Fruit fly (Drosophila melanogaster): ENCODE measurements around the gene dnt.
A peak's percentile ranks its signal among the peaks of the same experiment; 100 is the strongest.

dnt gene

DNA sequence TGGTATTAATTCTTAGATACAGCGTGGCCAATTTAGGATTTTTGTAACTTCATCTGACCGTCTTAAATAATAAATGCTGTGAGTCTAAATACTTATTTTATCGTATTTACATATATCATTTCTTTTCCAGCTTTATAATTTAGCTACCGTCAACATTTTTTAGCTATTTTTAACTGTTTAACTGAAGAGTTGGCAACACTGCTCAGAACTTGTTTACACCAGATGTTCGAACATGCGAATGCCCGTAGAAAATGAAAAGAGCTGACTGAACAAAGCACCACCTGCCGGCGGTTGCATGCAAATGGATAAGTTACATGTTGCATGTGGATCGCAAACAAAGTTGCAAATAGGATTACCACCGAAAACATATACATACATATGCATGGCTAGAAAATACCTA lies 503 bp upstream of the dnt start:
- TF ChIP-seq CG1621 (tag; optimal IDR thresholded peaks at IDR 0.05) (peak; percentile 22), CG7368 (GFP tag; optimal IDR thresholded peaks at IDR 0.05) (no peak), CG10669 (GFP tag; optimal IDR thresholded peaks at IDR 0.05) (no peak), net (GFP tag; optimal IDR thresholded peaks at IDR 0.05) (no peak), Hr38 (GFP tag; optimal IDR thresholded peaks at IDR 0.05) (no peak), CG10631 (GFP tag; optimal IDR thresholded peaks at IDR 0.05) (peak; percentile 11), Blimp-1 (GFP tag; optimal IDR thresholded peaks at IDR 0.05) (no peak), achi (GFP tag; optimal IDR thresholded peaks at IDR 0.05) (no peak), lz (GFP tag; optimal IDR thresholded peaks at IDR 0.05) (no peak), acj6 (GFP tag; optimal IDR thresholded peaks at IDR 0.05) (no peak), cyc (GFP tag; optimal IDR thresholded peaks at IDR 0.05) (no peak), CG8319 (GFP tag; optimal IDR thresholded peaks at IDR 0.05) (no peak), CG6808 (GFP tag; optimal IDR thresholded peaks at IDR 0.05) (peak; percentile 8), Hr4 (GFP tag; optimal IDR thresholded peaks at IDR 0.05) (peak; percentile 11), CG8119 (GFP tag; IDR thresholded peaks at IDR 0.05) (no peak), CG34406 (GFP tag; optimal IDR thresholded peaks at IDR 0.05) (no peak), topi (GFP tag; optimal IDR thresholded peaks at IDR 0.05) (no peak), OdsH (GFP tag; optimal IDR thresholded peaks at IDR 0.05) (no peak), ss (GFP tag; optimal IDR thresholded peaks at IDR 0.05) (no peak), CG16779 (tag; optimal IDR thresholded peaks at IDR 0.05) (no peak), dsx (GFP tag; optimal IDR thresholded peaks at IDR 0.05; ENCODE audit: poor library complexity, severe bottlenecking) (peak; percentile 90), Eip75B (GFP tag; optimal IDR thresholded peaks at IDR 0.05) (no peak), CG9139 (GFP tag; optimal IDR thresholded peaks at IDR 0.05) (no peak), esn (GFP tag; optimal IDR thresholded peaks at IDR 0.05) (peak; percentile 31), Gug (GFP tag; IDR thresholded peaks at IDR 0.05) (no peak), Lpt (GFP tag; optimal IDR thresholded peaks at IDR 0.05) (no peak), CG15336 (GFP tag; IDR thresholded peaks at IDR 0.05) (no peak), Eip93F (GFP tag; optimal IDR thresholded peaks at IDR 0.05) (no peak), Ets21C (GFP tag; optimal IDR thresholded peaks at IDR 0.05) (no peak), Met (GFP tag; optimal IDR thresholded peaks at IDR 0.05) (peak; percentile 29), vri (GFP tag; optimal IDR thresholded peaks at IDR 0.05) (no peak), Smox (GFP tag; optimal IDR thresholded peaks at IDR 0.05) (peak; percentile 22), Hr39 (GFP tag; optimal IDR thresholded peaks at IDR 0.05) (no peak), CG31627 (GFP tag; optimal IDR thresholded peaks at IDR 0.05) (peak; percentile 14), CG6163 (GFP tag; IDR thresholded peaks at IDR 0.05) (0 out of 3 replicates have a peak, but pooled peaks have one; percentile 6), Eip78C (GFP tag) (peak; percentile 70), CG11762 (GFP tag; optimal IDR thresholded peaks at IDR 0.05; ENCODE audit: insufficient read depth) (no peak), spab (GFP tag; optimal IDR thresholded peaks at IDR 0.05) (no peak), Sox14 (GFP tag; optimal IDR thresholded peaks at IDR 0.05) (no peak), CG3919 (GFP tag; optimal IDR thresholded peaks at IDR 0.05) (peak; percentile 67), CG11294 (GFP tag; IDR thresholded peaks at IDR 0.05) (no peak), CG32006 (GFP tag; optimal IDR thresholded peaks at IDR 0.05) (peak; percentile 25), fkh (GFP tag; optimal IDR thresholded peaks at IDR 0.05) (peak; percentile 60), dac (GFP tag; optimal IDR thresholded peaks at IDR 0.05) (no peak), svp (GFP tag) (peak; percentile 70), CG6276 (GFP tag; optimal IDR thresholded peaks at IDR 0.05) (no peak), eg (GFP tag; IDR thresholded peaks at IDR 0.05) (0 out of 3 replicates have a peak, but pooled peaks have one; percentile 31), Sox102F (GFP tag; optimal IDR thresholded peaks at IDR 0.05) (peak; percentile 41), CG11902 (GFP tag; optimal IDR thresholded peaks at IDR 0.05) (no peak), salr (GFP tag; optimal IDR thresholded peaks at IDR 0.05) (no peak), fd59A (GFP tag; optimal IDR thresholded peaks at IDR 0.05) (no peak)
